Fruit fly (Drosophila melanogaster) whole organism, embryonic: ENCODE measurements around the gene CG14154.
A peak's percentile ranks its signal among the peaks of the same experiment; 100 is the strongest.

Source experiments
- Ada2b ChIP-seq: fragments of 200-800 bp; sonication (Bioruptor generic); IDR thresholded peaks from 2 replicates; pipeline ENCODE4 v1.3.6; 2022; ENCODE audit warnings: missing biosample characterization, missing genetic modification characterization
- Bgb ChIP-seq: fragments of 200-800 bp; sonication (Bioruptor generic); IDR thresholded peaks from 2 replicates; pipeline ENCODE4 v1.3.6; 2022; ENCODE audit warnings: missing biosample characterization, missing genetic modification characterization; ENCODE audit not compliant: partially characterized antibody
- CG10565 ChIP-seq: fragments of 200-800 bp; sonication (Bioruptor generic); optimal IDR thresholded peaks from 3 replicates; lab custom pipeline; 2016; ENCODE audit warnings: missing biosample characterization, mild to moderate bottlenecking, missing genetic modification characterization
- CG1233 ChIP-seq: fragments of 200-800 bp; sonication (Bioruptor generic); optimal IDR thresholded peaks from 4 replicates; lab custom pipeline; 2018; ENCODE audit warnings: missing biosample characterization, mild to moderate bottlenecking, missing genetic modification characterization
- CG13424 ChIP-seq: fragments of 200-800 bp; sonication (Bioruptor generic); optimal IDR thresholded peaks from 2 replicates; lab custom pipeline; 2019; ENCODE audit warnings: missing biosample characterization, mild to moderate bottlenecking, missing genetic modification characterization, moderate library complexity
- CG15479 ChIP-seq: fragments of 200-800 bp; sonication (Bioruptor generic); optimal IDR thresholded peaks from 3 replicates; lab custom pipeline; 2019; ENCODE audit warnings: missing biosample characterization, mild to moderate bottlenecking, missing genetic modification characterization, moderate library complexity
- CG15601 ChIP-seq: fragments of 200-800 bp; sonication (Bioruptor generic); optimal IDR thresholded peaks from 3 replicates; lab custom pipeline; 2019; ENCODE audit warnings: missing biosample characterization, mild to moderate bottlenecking, missing genetic modification characterization, moderate library complexity
- CG16813 ChIP-seq: fragments of 200-800 bp; sonication (Bioruptor generic); IDR thresholded peaks from 3 replicates; pipeline ENCODE4 v1.3.6; 2022; ENCODE audit warnings: missing biosample characterization, missing genetic modification characterization; ENCODE audit not compliant: partially characterized antibody
- CG2199 ChIP-seq: fragments of 200-800 bp; sonication (Bioruptor generic); IDR thresholded peaks from 3 replicates; pipeline ENCODE4 v1.3.6; 2022; ENCODE audit warnings: missing biosample characterization, missing genetic modification characterization
- CG30403 ChIP-seq: fragments of 200-800 bp; sonication (Bioruptor generic); optimal IDR thresholded peaks from 3 replicates; lab custom pipeline; 2016; ENCODE audit warnings: missing biosample characterization, missing genetic modification characterization
- CG3065 ChIP-seq: fragments of 200-800 bp; sonication (Bioruptor generic); optimal IDR thresholded peaks from 2 replicates; lab custom pipeline; 2016; ENCODE audit warnings: missing biosample characterization, missing genetic modification characterization
- CG31224 ChIP-seq: fragments of 200-800 bp; sonication (Bioruptor generic); IDR thresholded peaks from 2 replicates; pipeline ENCODE4 v1.3.6; 2022; ENCODE audit warnings: missing biosample characterization, missing genetic modification characterization
- CG42726 ChIP-seq: fragments of 200-800 bp; sonication (Bioruptor generic); IDR thresholded peaks from 2 replicates; pipeline ENCODE4 v1.3.6; 2022; ENCODE audit warnings: missing biosample characterization, missing genetic modification characterization; ENCODE audit not compliant: partially characterized antibody
- CG4360 ChIP-seq: fragments of 200-800 bp; sonication (Bioruptor generic); IDR thresholded peaks from 2 replicates; pipeline ENCODE4 v1.3.6; 2022; ENCODE audit warnings: missing biosample characterization, missing genetic modification characterization
- CG4707 ChIP-seq: fragments of 200-800 bp; sonication (Bioruptor generic); optimal IDR thresholded peaks from 2 replicates; lab custom pipeline; 2018; ENCODE audit warnings: missing biosample characterization, mild to moderate bottlenecking, missing genetic modification characterization, moderate library complexity
- CG7786 ChIP-seq: fragments of 200-800 bp; sonication (Bioruptor generic); optimal IDR thresholded peaks from 2 replicates; lab custom pipeline; 2016; ENCODE audit warnings: missing biosample characterization, missing genetic modification characterization
- CoRest ChIP-seq: fragments of 200-800 bp; sonication (Bioruptor generic); optimal IDR thresholded peaks from 3 replicates; lab custom pipeline; 2018; ENCODE audit warnings: missing biosample characterization, mild to moderate bottlenecking, missing genetic modification characterization, moderate library complexity
- D19B ChIP-seq: fragments of 200-800 bp; sonication (Bioruptor generic); optimal IDR thresholded peaks from 2 replicates; lab custom pipeline; 2017; ENCODE audit warnings: missing biosample characterization, mild to moderate bottlenecking, missing genetic modification characterization
- Dbx ChIP-seq: fragments of 200-800 bp; sonication (Bioruptor generic); IDR thresholded peaks from 3 replicates; pipeline ENCODE4 v1.3.6; 2022; ENCODE audit warnings: missing biosample characterization, missing genetic modification characterization
- Dp ChIP-seq: fragments of 200-800 bp; sonication (Bioruptor generic); optimal IDR thresholded peaks from 2 replicates; lab custom pipeline; 2018; ENCODE audit warnings: missing biosample characterization, mild to moderate bottlenecking, missing genetic modification characterization, moderate library complexity
- Ets97D ChIP-seq: fragments of 200-800 bp; sonication (Bioruptor generic); optimal IDR thresholded peaks from 3 replicates; lab custom pipeline; 2016; ENCODE audit warnings: missing biosample characterization, missing genetic modification characterization
- HLH54F ChIP-seq: fragments of 200-800 bp; sonication (Bioruptor generic); optimal IDR thresholded peaks from 3 replicates; lab custom pipeline; 2016; ENCODE audit warnings: missing biosample characterization, missing genetic modification characterization
- Lpt ChIP-seq: fragments of >200 bp; optimal IDR thresholded peaks from 2 replicates; lab custom pipeline; 2018; ENCODE audit warnings: missing biosample characterization, missing genetic modification characterization
- MBD-R2 ChIP-seq: fragments of 200-800 bp; sonication (Bioruptor generic); IDR thresholded peaks from 2 replicates; pipeline ENCODE4 v1.3.6; 2022; ENCODE audit warnings: missing biosample characterization, missing genetic modification characterization
- Scr ChIP-seq: fragments of 200-800 bp; sonication (Bioruptor generic); IDR thresholded peaks from 2 replicates; pipeline ENCODE4 v1.3.6; 2022; ENCODE audit warnings: missing biosample characterization, missing genetic modification characterization; ENCODE audit not compliant: partially characterized antibody
- Usf ChIP-seq: fragments of 200-800 bp; sonication (Bioruptor generic); optimal IDR thresholded peaks from 2 replicates; lab custom pipeline; 2017; ENCODE audit warnings: missing genotype, missing biosample characterization, missing genetic modification characterization
- ara ChIP-seq: fragments of 200-800 bp; sonication (Bioruptor generic); IDR thresholded peaks from 2 replicates; pipeline ENCODE4 v1.3.6; 2022; ENCODE audit warnings: missing biosample characterization, missing genetic modification characterization
- br ChIP-seq: fragments of >200 bp; optimal IDR thresholded peaks from 2 replicates; lab custom pipeline; 2017
- ci ChIP-seq: fragments of 200-800 bp; sonication (Bioruptor generic); IDR thresholded peaks from 3 replicates; pipeline ENCODE4 v1.3.6; 2022; ENCODE audit warnings: missing biosample characterization, missing genetic modification characterization
- danr ChIP-seq: fragments of 200-800 bp; sonication (Bioruptor generic); IDR thresholded peaks from 2 replicates; pipeline ENCODE4 v1.3.6; 2022; ENCODE audit warnings: missing biosample characterization, missing genetic modification characterization
- dysf ChIP-seq: fragments of 200-800 bp; sonication (Bioruptor generic); IDR thresholded peaks from 3 replicates; pipeline ENCODE4 v1.3.6; 2022; ENCODE audit warnings: missing biosample characterization, missing genetic modification characterization
- h ChIP-seq: fragments of >200 bp; optimal IDR thresholded peaks from 2 replicates; lab custom pipeline; 2017
- hkb ChIP-seq, 2 experiments: fragments of 200-800 bp in 1 of 2; fragments of >200 bp in 1 of 2; sonication (Bioruptor generic) in 1 of 2; IDR thresholded peaks in 1 of 2; optimal IDR thresholded peaks in 1 of 2; 2 replicates each; pipeline versions ENCODE4 v1.3.6 to Lab custom; 2017 to 2022; ENCODE audit warnings: missing biosample characterization in 1 of 2, missing genetic modification characterization in 1 of 2
- insv ChIP-seq, 2 experiments: fragments of 200-800 bp; sonication (Bioruptor generic); optimal IDR thresholded peaks; 3 replicates each; lab custom pipeline; 2016 to 2018; ENCODE audit warnings: missing biosample characterization in 2 of 2, missing genetic modification characterization in 2 of 2
- kay ChIP-seq: fragments of 200-800 bp; sonication (Bioruptor generic); optimal IDR thresholded peaks from 2 replicates; lab custom pipeline; 2016; ENCODE audit warnings: missing biosample characterization, missing genetic modification characterization
- ken ChIP-seq: fragments of 200-800 bp; sonication (Bioruptor generic); IDR thresholded peaks from 3 replicates; pipeline ENCODE4 v1.3.6; 2022; ENCODE audit warnings: missing biosample characterization, missing genetic modification characterization
- klu ChIP-seq: fragments of 200-800 bp; sonication (Bioruptor generic); IDR thresholded peaks from 2 replicates; pipeline ENCODE4 v1.3.6; 2022; ENCODE audit warnings: missing biosample characterization, missing genetic modification characterization
- lmd ChIP-seq: fragments of 200-800 bp; sonication (Bioruptor generic); IDR thresholded peaks from 2 replicates; pipeline ENCODE4 v1.3.6; 2022; ENCODE audit warnings: missing biosample characterization, missing genetic modification characterization
- pan ChIP-seq, 4 experiments: fragments of >200 bp in 3 of 4; fragments of 200-800 bp in 1 of 4; sonication (Bioruptor generic) in 1 of 4; optimal IDR thresholded peaks in 3 of 4; IDR thresholded peaks in 1 of 4; 2 replicates each; pipeline versions ENCODE4 v1.3.6 to Lab custom; 2017 to 2022; ENCODE audit warnings: missing biosample characterization in 2 of 4, missing genetic modification characterization in 2 of 4, mixed read lengths in 1 of 4
- pita ChIP-seq: fragments of 200-800 bp; sonication (Bioruptor generic); optimal IDR thresholded peaks from 2 replicates; lab custom pipeline; 2017; ENCODE audit warnings: missing biosample characterization, mild to moderate bottlenecking, missing genetic modification characterization
- repo ChIP-seq: fragments of 200-800 bp; sonication (Bioruptor generic); optimal IDR thresholded peaks from 2 replicates; lab custom pipeline; 2016; ENCODE audit warnings: missing biosample characterization, missing genetic modification characterization
- rib ChIP-seq: fragments of 200-800 bp; sonication (Bioruptor generic); IDR thresholded peaks from 2 replicates; pipeline ENCODE4 v1.3.6; 2022; ENCODE audit warnings: missing biosample characterization, missing genetic modification characterization
- seq ChIP-seq: fragments of 200-800 bp; sonication (Bioruptor generic); IDR thresholded peaks from 2 replicates; pipeline ENCODE4 v1.3.6; 2022; ENCODE audit warnings: missing biosample characterization, missing genetic modification characterization
- sim ChIP-seq: fragments of 200-800 bp; sonication (Bioruptor generic); IDR thresholded peaks from 2 replicates; pipeline ENCODE4 v1.3.6; 2022; ENCODE audit warnings: missing biosample characterization, missing genetic modification characterization
- slbo ChIP-seq: fragments of 200-800 bp; sonication (Bioruptor generic); IDR thresholded peaks from 2 replicates; pipeline ENCODE4 v1.3.6; 2022; ENCODE audit warnings: missing biosample characterization, missing genetic modification characterization
- sr ChIP-seq: fragments of 200-800 bp; sonication (Bioruptor generic); IDR thresholded peaks from 3 replicates; pipeline ENCODE4 v1.3.6; 2022; ENCODE audit warnings: missing biosample characterization, missing genetic modification characterization
- stc ChIP-seq: fragments of 200-800 bp; sonication (Bioruptor generic); IDR thresholded peaks from 2 replicates; pipeline ENCODE4 v1.3.6; 2022; ENCODE audit warnings: missing biosample characterization, missing genetic modification characterization
- tin ChIP-seq: fragments of 200-800 bp; sonication (Bioruptor generic); optimal IDR thresholded peaks from 3 replicates; lab custom pipeline; 2016; ENCODE audit warnings: missing biosample characterization, missing genetic modification characterization
- yki ChIP-seq: fragments of >200 bp; optimal IDR thresholded peaks from 3 replicates; lab custom pipeline; 2018
- zf30C ChIP-seq: fragments of 200-800 bp; sonication (Bioruptor generic); optimal IDR thresholded peaks from 3 replicates; lab custom pipeline; 2018; ENCODE audit warnings: missing biosample characterization, mild to moderate bottlenecking, missing genetic modification characterization

CG14154 gene

DNA sequence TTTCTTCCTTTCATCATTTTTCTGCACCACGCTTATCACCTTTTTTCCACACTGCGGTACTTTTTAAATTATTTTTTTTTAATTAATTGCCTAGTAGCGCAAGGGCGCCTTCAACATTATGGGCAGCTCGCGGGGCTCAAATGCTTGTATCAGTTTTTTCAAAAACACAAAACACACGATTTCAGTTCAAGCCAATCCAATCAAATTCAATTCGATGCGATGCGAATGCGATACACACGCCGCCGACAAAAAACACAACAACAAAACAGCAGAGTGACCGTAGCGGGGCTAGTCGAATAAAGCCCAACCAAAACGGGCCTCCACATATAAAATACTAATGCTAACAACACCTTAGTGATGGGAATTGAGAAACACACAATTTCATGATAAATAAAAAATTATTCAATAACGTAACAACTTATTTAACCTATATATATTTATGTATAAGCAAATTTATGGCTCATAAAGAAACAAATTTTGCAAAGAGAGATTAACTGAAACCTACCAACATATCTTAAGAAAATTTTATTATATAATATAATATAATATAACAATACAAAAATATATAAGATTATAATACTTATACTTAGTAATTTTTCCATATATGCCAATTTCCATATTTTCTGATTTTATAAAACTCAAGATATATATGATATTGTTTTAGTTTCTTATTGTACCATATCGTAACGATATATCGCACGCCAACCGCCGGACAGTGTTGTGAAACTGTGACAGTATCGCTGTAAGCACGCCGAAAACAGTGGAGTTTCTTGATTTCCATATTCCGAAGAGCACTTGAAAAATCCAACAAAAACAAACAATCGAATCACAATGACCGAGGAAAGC is 19.3 kb downstream of the CG14154 start, which contains the start of the genes CG32066 and CG8003 (continued):
- peak; percentile 61 for TF ChIP-seq MBD-R2 (GFP tag; lab: Robert Waterston, UW)
- TF ChIP-seq Dbx (GFP tag; lab: Robert Waterston, UW) = peak; percentile 50; the same call in 2 of the 3 replicates
- TF ChIP-seq CG2199 = peak; percentile 76
- TF ChIP-seq sim (GFP tag; lab: Robert Waterston, UW) = no peak
- peak; percentile 62; the same call in 2 of the 3 replicates for TF ChIP-seq ci (GFP tag; lab: Robert Waterston, UW)
- TF ChIP-seq CG15601 (tag; lab: Kevin White, UChicago) = peak; percentile 47
- TF ChIP-seq Bgb = peak; percentile 91
- TF ChIP-seq zf30C (GFP tag; lab: Kevin White, UChicago) = peak; percentile 12
- peak; percentile 81 for TF ChIP-seq CG42726
- no peak for TF ChIP-seq Usf (GFP tag; lab: Kevin White, UChicago)
- TF ChIP-seq HLH54F (GFP tag; lab: Kevin White, UChicago) = peak; percentile 9
- TF ChIP-seq yki (lab: Kevin White, UChicago) = no peak
- TF ChIP-seq ken (GFP tag; lab: Robert Waterston, UW) = peak; percentile 28; the same call in 1 of the 3 replicates
- no peak for TF ChIP-seq sr (GFP tag; lab: Robert Waterston, UW)
- TF ChIP-seq repo (GFP tag; lab: Kevin White, UChicago) = no peak
- peak; percentile 14; the same call in 1 of the 2 replicates for TF ChIP-seq Ada2b (GFP tag; lab: Robert Waterston, UW)
- TF ChIP-seq h = no peak
- TF ChIP-seq CG15479 (GFP tag; lab: Kevin White, UChicago) = no peak
- no peak for TF ChIP-seq pan (optimal IDR thresholded peaks at IDR 0.05; lab: Kevin White, UChicago)
- TF ChIP-seq pan (GFP tag; optimal IDR thresholded peaks at IDR 0.05 in 1 of 2, IDR thresholded peaks at IDR 0.05 in 1 of 2) = peak in 1 of 2 experiments; percentile 17
- peak; percentile 6 for TF ChIP-seq Dp (GFP tag; lab: Kevin White, UChicago)
- TF ChIP-seq CoRest (tag; lab: Kevin White, UChicago) = peak; percentile 72
- TF ChIP-seq CG31224 (GFP tag; lab: Robert Waterston, UW) = no peak
- peak; percentile 96 for TF ChIP-seq CG4360 (GFP tag; lab: Robert Waterston, UW)
- no peak for TF ChIP-seq CG7786 (GFP tag; lab: Kevin White, UChicago)
- TF ChIP-seq CG16813 (GFP tag; lab: Robert Waterston, UW) = peak; percentile 94
- TF ChIP-seq ara = no peak
- no peak for TF ChIP-seq Lpt (GFP tag; lab: Kevin White, UChicago)
- no peak for TF ChIP-seq hkb (optimal IDR thresholded peaks at IDR 0.05; lab: Kevin White, UChicago)
- TF ChIP-seq hkb (GFP tag; IDR thresholded peaks at IDR 0.05; lab: Robert Waterston, UW) = 0 out of 2 replicates have a peak, but pooled peaks have one; percentile 35
- TF ChIP-seq D19B = no peak
- no peak for TF ChIP-seq CG10565 (GFP tag; lab: Kevin White, UChicago)
- no peak for TF ChIP-seq seq (GFP tag; lab: Robert Waterston, UW)
- TF ChIP-seq CG13424 (tag; lab: Kevin White, UChicago) = peak; percentile 50
- no peak for TF ChIP-seq CG3065 (GFP tag; lab: Kevin White, UChicago)
- TF ChIP-seq klu (GFP tag; lab: Robert Waterston, UW) = no peak
- peak; percentile 91 for TF ChIP-seq Scr
- TF ChIP-seq CG30403 (GFP tag; lab: Kevin White, UChicago) = peak; percentile 64
- TF ChIP-seq br (lab: Kevin White, UChicago) = no peak
- no peak for TF ChIP-seq CG1233
- peak; percentile 5 for TF ChIP-seq tin (GFP tag; lab: Kevin White, UChicago)
- no peak; the same call in 1 of the 2 replicates for TF ChIP-seq lmd (GFP tag; lab: Robert Waterston, UW)
- TF ChIP-seq insv (GFP tag; optimal IDR thresholded peaks at IDR 0.05; lab: Kevin White, UChicago) = no peak
- TF ChIP-seq rib (GFP tag; lab: Robert Waterston, UW) = no peak
- peak; percentile 53 for TF ChIP-seq CG4707 (GFP tag; lab: Kevin White, UChicago)
- TF ChIP-seq danr (GFP tag; lab: Robert Waterston, UW) = no peak
- no peak for TF ChIP-seq pita (GFP tag; lab: Kevin White, UChicago)
- TF ChIP-seq stc = no peak
- no peak for TF ChIP-seq dysf (GFP tag; lab: Robert Waterston, UW)
- no peak for TF ChIP-seq kay (GFP tag; lab: Kevin White, UChicago)
- peak; percentile 44 for TF ChIP-seq slbo
- TF ChIP-seq Ets97D (GFP tag; lab: Kevin White, UChicago) = peak; percentile 5
